Worm (Caenorhabditis elegans) whole organism, L1 larva: ENCODE data around the gene Y48C3A.20.

Experiments used
- aly-2 ChIP-seq: fragments of 150-350 bp; optimal IDR thresholded peaks from 2 replicates; lab custom pipeline; 2014; ENCODE audit warnings: missing biosample characterization, missing genetic modification characterization
- ceh-82 ChIP-seq, 3 experiments: fragments of 150-350 bp in 1 of 3; sonication (generic microtip) in 2 of 3; optimal IDR thresholded peaks; 2 replicates each; lab custom pipeline; 2014 to 2017; ENCODE audit warnings: missing biosample characterization in 3 of 3, missing genetic modification characterization in 3 of 3
- ceh-88 ChIP-seq: fragments of 200-800 bp; sonication (Bioruptor generic); IDR thresholded peaks from 2 replicates; pipeline ENCODE4 v1.3.6; 2022; ENCODE audit warnings: missing genetic modification characterization, missing compliant biosample characterization
- lin-13 ChIP-seq: fragments of 150-350 bp; optimal IDR thresholded peaks from 2 replicates; lab custom pipeline; 2014; ENCODE audit warnings: missing biosample characterization, missing genetic modification reagents, missing genetic modification characterization
- mdl-1 ChIP-seq, 2 experiments: fragments of 150-350 bp; optimal IDR thresholded peaks; 2 replicates each; lab custom pipeline; 2014 to 2017; ENCODE audit warnings: missing biosample characterization in 2 of 2, missing genetic modification characterization in 2 of 2, inconsistent platforms in 1 of 2
- nhr-11 ChIP-seq: fragments of 150-350 bp; optimal IDR thresholded peaks from 2 replicates; lab custom pipeline; 2014; ENCODE audit warnings: missing biosample characterization, missing genetic modification characterization
- nhr-12 ChIP-seq: sonication (generic microtip); optimal IDR thresholded peaks from 2 replicates; lab custom pipeline; 2017; ENCODE audit warnings: missing biosample characterization, missing genetic modification characterization
- nhr-28 ChIP-seq: fragments of 150-350 bp; optimal IDR thresholded peaks from 2 replicates; lab custom pipeline; 2014; ENCODE audit warnings: missing biosample characterization, missing genetic modification characterization
- pqm-1 ChIP-seq: sonication (generic microtip); optimal IDR thresholded peaks from 3 replicates; lab custom pipeline; 2017; ENCODE audit warnings: missing biosample characterization, missing genetic modification characterization
- snu-23 ChIP-seq: sonication (generic microtip); optimal IDR thresholded peaks from 2 replicates; lab custom pipeline; 2016; ENCODE audit warnings: missing genetic modification characterization, missing compliant biosample characterization
- unc-30 ChIP-seq: sonication (generic microtip); optimal IDR thresholded peaks from 2 replicates; lab custom pipeline; 2017; ENCODE audit warnings: missing biosample characterization, missing genetic modification characterization
- unc-62 ChIP-seq: fragments of 150-350 bp; optimal IDR thresholded peaks from 2 replicates; lab custom pipeline; 2014; ENCODE audit warnings: missing biosample characterization, missing genetic modification reagents, missing genetic modification characterization
- unc-86 ChIP-seq: sonication (generic microtip); optimal IDR thresholded peaks from 2 replicates; lab custom pipeline; 2016; ENCODE audit warnings: missing genetic modification characterization, missing compliant biosample characterization

DNA sequence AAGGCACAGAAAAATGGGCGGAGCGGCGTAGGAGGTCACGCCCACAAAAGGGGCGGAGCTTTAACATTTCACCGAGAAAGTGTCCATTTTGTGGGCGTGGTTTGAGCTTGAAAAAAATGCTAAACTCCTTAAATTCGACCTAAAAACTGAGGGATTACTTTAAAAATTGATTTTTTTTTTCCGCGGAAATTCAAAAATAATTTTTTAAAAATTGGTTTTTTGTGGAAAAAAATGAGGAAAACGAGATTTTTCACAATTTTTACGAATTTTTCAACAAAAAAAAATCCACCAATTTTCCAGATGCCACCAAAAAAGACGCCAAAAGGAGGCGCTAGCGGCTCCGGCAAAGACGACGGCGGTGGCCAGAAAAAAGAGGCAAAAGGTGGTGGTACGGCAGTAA lies 33.3 kb downstream of the Y48C3A.20 start, which contains the start of gene pinn-4:
- no peak for TF ChIP-seq nhr-11 (tag; lab: Kevin White, UChicago)
- no peak for TF ChIP-seq unc-86 (tag; lab: Kevin White, UChicago)
- TF ChIP-seq lin-13 (GFP tag; lab: Kevin White, UChicago): no peak
- no peak for TF ChIP-seq snu-23 (GFP tag; lab: Kevin White, UChicago)
- no peak for TF ChIP-seq unc-62 (GFP tag; lab: Kevin White, UChicago)
- no peak for TF ChIP-seq unc-30 (tag; lab: Kevin White, UChicago)
- no peak for TF ChIP-seq ceh-82 (tag; optimal IDR thresholded peaks at IDR 0.05; lab: Kevin White, UChicago)
- no peak for TF ChIP-seq aly-2 (tag; lab: Kevin White, UChicago)
- TF ChIP-seq mdl-1 (tag; optimal IDR thresholded peaks at IDR 0.05; lab: Kevin White, UChicago): no peak
- TF ChIP-seq nhr-28 (tag; lab: Kevin White, UChicago): no peak
- no peak for TF ChIP-seq ceh-88 (GFP tag; lab: Robert Waterston, UW)
- TF ChIP-seq pqm-1 (tag; lab: Kevin White, UChicago): no peak
- TF ChIP-seq nhr-12 (tag; lab: Kevin White, UChicago): no peak
